Fruit fly (Drosophila melanogaster): Measurements from ENCODE around the gene CG18094.

The CG18094 gene

DNA sequence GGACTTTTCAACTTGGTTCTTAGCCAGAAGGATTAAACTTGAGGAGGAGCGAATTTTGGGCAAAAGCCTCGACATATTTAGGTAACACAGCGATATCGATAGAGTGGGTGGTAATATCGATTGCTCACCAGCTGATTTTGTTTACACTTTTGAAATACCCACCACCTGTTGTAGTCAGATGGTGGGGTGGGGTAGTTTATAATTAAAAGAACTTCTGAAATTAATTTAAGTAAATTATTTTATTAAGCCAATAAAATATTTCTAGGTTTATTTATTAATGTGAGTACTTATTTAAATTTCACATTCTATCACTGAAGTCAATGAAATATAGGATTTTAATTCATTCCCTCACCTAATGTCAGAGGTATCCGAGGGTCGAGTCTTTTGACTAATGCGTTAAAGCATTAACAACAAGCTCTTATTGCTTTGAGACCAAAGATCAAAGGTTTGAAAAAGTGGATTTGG lies at the start of gene CG18094, which contains the start of gene CG10194 (continued):
- TF ChIP-seq HLHmδ (GFP tag; optimal IDR thresholded peaks at IDR 0.05) (no peak), usp (GFP tag; optimal IDR thresholded peaks at IDR 0.05) (no peak), Xrp1 (GFP tag; IDR thresholded peaks at IDR 0.05) (peak; percentile 30; the same call in 1 of the 2 replicates), MBD-R2 (GFP tag; IDR thresholded peaks at IDR 0.05) (peak; percentile 91), Trl (optimal IDR thresholded peaks at IDR 0.05) (no peak), Trl (GFP tag; optimal IDR thresholded peaks at IDR 0.05) (no peak), ham (GFP tag; IDR thresholded peaks at IDR 0.05) (no peak), cg (GFP tag; optimal IDR thresholded peaks at IDR 0.05) (no peak), Hr3 (GFP tag; optimal IDR thresholded peaks at IDR 0.05) (peak; percentile 57), CG17361 (GFP tag; IDR thresholded peaks at IDR 0.05) (no peak; the same call in 1 of the 3 replicates), Scr (GFP tag; IDR thresholded peaks at IDR 0.05; ENCODE audit: partially characterized antibody) (peak; percentile 47; the same call in 1 of the 2 replicates), trh (GFP tag; optimal IDR thresholded peaks at IDR 0.05) (no peak), ab (GFP tag; optimal IDR thresholded peaks at IDR 0.05) (no peak), ase (GFP tag; IDR thresholded peaks at IDR 0.05) (no peak), CG1602 (GFP tag; optimal IDR thresholded peaks at IDR 0.05) (peak; percentile 39), corto (GFP tag; optimal IDR thresholded peaks at IDR 0.05) (no peak), D19A (tag; optimal IDR thresholded peaks at IDR 0.05) (peak; percentile 41), lilli (GFP tag; optimal IDR thresholded peaks at IDR 0.05) (peak; percentile 68), Deaf1 (tag; optimal IDR thresholded peaks at IDR 0.05) (no peak), sens-2 (GFP tag; IDR thresholded peaks at IDR 0.05) (no peak), CG11504 (tag; optimal IDR thresholded peaks at IDR 0.05) (no peak), sd (tag; optimal IDR thresholded peaks at IDR 0.05) (no peak), sr (GFP tag; IDR thresholded peaks at IDR 0.05) (no peak), CG15514 (GFP tag; optimal IDR thresholded peaks at IDR 0.05) (peak; percentile 20), luna (GFP tag; optimal IDR thresholded peaks at IDR 0.05) (no peak), lola (GFP tag; optimal IDR thresholded peaks at IDR 0.05) (no peak), Hr51 (GFP tag; optimal IDR thresholded peaks at IDR 0.05) (peak; percentile 5 to 64), CG4424 (GFP tag; optimal IDR thresholded peaks at IDR 0.05) (peak; percentile 16), CG17385 (GFP tag; optimal IDR thresholded peaks at IDR 0.05) (peak; percentile 40), Six4 (GFP tag; optimal IDR thresholded peaks at IDR 0.05) (peak; percentile 10), CTCF (GFP tag; optimal IDR thresholded peaks at IDR 0.05) (no peak), HHEX (GFP tag; optimal IDR thresholded peaks at IDR 0.05) (peak; percentile 28), CG6854 (GFP tag; optimal IDR thresholded peaks at IDR 0.05) (no peak), CG9727 (GFP tag; optimal IDR thresholded peaks at IDR 0.05) (peak; percentile 38), B-H1 (GFP tag; IDR thresholded peaks at IDR 0.05) (no peak; the same call in 2 of the 3 replicates), CG10565 (GFP tag; optimal IDR thresholded peaks at IDR 0.05) (no peak), lmd (GFP tag; IDR thresholded peaks at IDR 0.05) (no peak), shn (GFP tag; optimal IDR thresholded peaks at IDR 0.05) (no peak), bab2 (GFP tag; optimal IDR thresholded peaks at IDR 0.05) (no peak), odd (GFP tag; optimal IDR thresholded peaks at IDR 0.05) (no peak), CG15011 (GFP tag; optimal IDR thresholded peaks at IDR 0.05) (no peak), Hr78 (GFP tag; optimal IDR thresholded peaks at IDR 0.05) (no peak), mirr (GFP tag; optimal IDR thresholded peaks at IDR 0.05) (no peak), CG11560 (tag; IDR thresholded peaks at IDR 0.05) (no peak), CG13424 (tag; optimal IDR thresholded peaks at IDR 0.05) (peak; percentile 29), abd-A (tag; optimal IDR thresholded peaks at IDR 0.05) (no peak), E2f2 (GFP tag; IDR thresholded peaks at IDR 0.05) (peak; percentile 28; the same call in 1 of the 2 replicates), CG7928 (GFP tag; optimal IDR thresholded peaks at IDR 0.05) (no peak), Mad (GFP tag; optimal IDR thresholded peaks at IDR 0.05) (no peak), CG16863 (GFP tag; optimal IDR thresholded peaks at IDR 0.05) (no peak), Ets65A (GFP tag) (no peak), pho (GFP tag; optimal IDR thresholded peaks at IDR 0.05) (no peak)
